Worm (Caenorhabditis elegans): ENCODE data around the gene srw-143.

DNA sequence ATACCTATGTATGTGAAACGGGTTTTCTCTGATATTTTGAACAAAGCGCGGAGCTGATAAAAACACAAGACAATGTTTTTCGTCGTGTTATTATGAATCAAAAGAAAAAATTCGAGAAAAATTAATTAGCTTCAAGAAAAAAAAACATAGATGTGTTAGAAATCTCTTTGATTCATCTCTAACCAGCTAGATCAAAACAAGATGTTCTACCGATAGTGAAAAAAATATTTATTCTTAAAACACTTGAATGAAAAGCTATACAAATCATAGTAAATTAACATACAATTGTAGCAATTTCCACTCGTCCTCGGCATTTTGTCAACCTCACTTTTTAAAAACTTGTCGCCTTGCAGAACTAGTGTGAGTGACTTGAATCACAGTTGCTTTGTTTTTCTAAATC lies 942 bp upstream of the srw-143 start:
- no peak for TF ChIP-seq ztf-11 (tag; optimal IDR thresholded peaks at IDR 0.05)
- TF ChIP-seq R02D3.7 (tag; optimal IDR thresholded peaks at IDR 0.05), result no peak
- TF ChIP-seq nhr-12 (tag; optimal IDR thresholded peaks at IDR 0.05), result no peak
- no peak for TF ChIP-seq ama-1 (optimal IDR thresholded peaks at IDR 0.05)

Data from whole organism, L2 larva.